Worm (Caenorhabditis elegans) whole organism, young adult: ENCODE measurements around the gene srab-18.

Source experiments
- B0336.3 ChIP-seq: fragments of 200-800 bp; sonication (Bioruptor generic); IDR thresholded peaks from 2 replicates; pipeline ENCODE4 v1.3.6; 2022; ENCODE audit warnings: missing genetic modification characterization, missing compliant biosample characterization
- F22D6.2 ChIP-seq: sonication (generic microtip); optimal IDR thresholded peaks from 2 replicates; lab custom pipeline; 2016; ENCODE audit warnings: mild to moderate bottlenecking, missing genetic modification characterization, missing compliant biosample characterization
- F33H1.4 ChIP-seq: fragments of 200-800 bp; sonication (Bioruptor generic); IDR thresholded peaks from 2 replicates; pipeline ENCODE4 v1.3.6; 2022; ENCODE audit warnings: missing genetic modification reagents, missing genetic modification characterization, missing compliant biosample characterization
- F49E8.2 ChIP-seq: sonication (generic microtip); optimal IDR thresholded peaks from 3 replicates; lab custom pipeline; 2017; ENCODE audit warnings: missing genetic modification characterization, mild to moderate bottlenecking, missing compliant biosample characterization, antibody characterized with exemption, moderate library complexity; ENCODE audit not compliant: insufficient read depth
- F52B5.7 ChIP-seq: sonication (generic microtip); optimal IDR thresholded peaks from 2 replicates; lab custom pipeline; 2016; ENCODE audit warnings: mild to moderate bottlenecking, missing genetic modification characterization, missing compliant biosample characterization
- K11D2.4 ChIP-seq: fragments of 200-800 bp; sonication (Bioruptor generic); IDR thresholded peaks from 2 replicates; pipeline ENCODE4 v1.3.6; 2022; ENCODE audit warnings: missing genetic modification reagents, missing genetic modification characterization, missing compliant biosample characterization
- T07F8.4 ChIP-seq: sonication (generic microtip); optimal IDR thresholded peaks from 2 replicates; lab custom pipeline; 2016; ENCODE audit warnings: mild to moderate bottlenecking, missing genetic modification characterization, moderate library complexity, missing compliant biosample characterization
- T26A5.8 ChIP-seq: sonication (generic microtip); optimal IDR thresholded peaks from 2 replicates; lab custom pipeline; 2016; ENCODE audit warnings: missing genetic modification characterization, missing compliant biosample characterization
- aptf-2 ChIP-seq: fragments of 200-800 bp; sonication (Bioruptor generic); conservative IDR thresholded peaks from 2 replicates; pipeline ENCODE4 v1.3.6; 2022; ENCODE audit warnings: missing genetic modification reagents, missing genetic modification characterization, missing compliant biosample characterization
- athp-1 ChIP-seq: sonication (generic microtip); optimal IDR thresholded peaks from 2 replicates; lab custom pipeline; 2017; ENCODE audit warnings: mild to moderate bottlenecking, missing genetic modification characterization, missing compliant biosample characterization
- attf-5 ChIP-seq: fragments of 200-800 bp; sonication (Bioruptor generic); optimal IDR thresholded peaks from 2 replicates; lab custom pipeline; 2018; ENCODE audit warnings: mild to moderate bottlenecking, missing genetic modification characterization, missing compliant biosample characterization
- attf-6 ChIP-seq: fragments of 200-800 bp; sonication (Bioruptor generic); IDR thresholded peaks from 2 replicates; pipeline ENCODE4 v1.3.6; 2022; ENCODE audit warnings: missing genetic modification reagents, missing genetic modification characterization, missing compliant biosample characterization
- bed-1 ChIP-seq: fragments of 200-800 bp; sonication (Bioruptor generic); IDR thresholded peaks from 2 replicates; pipeline ENCODE4 v1.3.6; 2022; ENCODE audit warnings: missing genetic modification reagents, missing genetic modification characterization, missing compliant biosample characterization
- cebp-1 ChIP-seq, 2 experiments: fragments of 200-800 bp in 1 of 2; sonication (Bioruptor generic) in 1 of 2; sonication (generic microtip) in 1 of 2; IDR thresholded peaks in 1 of 2; optimal IDR thresholded peaks in 1 of 2; 2 replicates each; pipeline versions ENCODE4 v1.3.6 to Lab custom; 2017 to 2022; ENCODE audit warnings: missing compliant biosample characterization in 2 of 2, missing genetic modification characterization in 2 of 2, mild to moderate bottlenecking in 1 of 2, missing genetic modification reagents in 1 of 2, moderate library complexity in 1 of 2
- cebp-2 ChIP-seq: fragments of 200-800 bp; sonication (Bioruptor generic); IDR thresholded peaks from 2 replicates; pipeline ENCODE4 v1.3.6; 2022; ENCODE audit warnings: missing genetic modification characterization, missing compliant biosample characterization
- ceh-79 ChIP-seq: sonication (generic microtip); optimal IDR thresholded peaks from 2 replicates; lab custom pipeline; 2017; ENCODE audit warnings: mild to moderate bottlenecking, missing genetic modification characterization, missing compliant biosample characterization
- efl-1 ChIP-seq: fragments of 150-350 bp; optimal IDR thresholded peaks from 2 replicates; lab custom pipeline; 2014; ENCODE audit warnings: missing biosample characterization, missing genetic modification reagents, missing genetic modification characterization
- egl-18 ChIP-seq: fragments of 200-800 bp; sonication (Bioruptor generic); IDR thresholded peaks from 2 replicates; pipeline ENCODE4 v1.3.6; 2022; ENCODE audit warnings: missing genetic modification reagents, missing genetic modification characterization, missing compliant biosample characterization
- ets-4 ChIP-seq: fragments of 200-800 bp; sonication (Bioruptor generic); optimal IDR thresholded peaks from 2 replicates; lab custom pipeline; 2018; ENCODE audit warnings: mild to moderate bottlenecking, missing genetic modification characterization, missing compliant biosample characterization
- him-1 ChIP-seq: sonication (generic microtip); optimal IDR thresholded peaks from 2 replicates; lab custom pipeline; 2016; ENCODE audit warnings: missing genotype, missing genetic modification reagents, missing genetic modification characterization, missing compliant biosample characterization
- hmg-1.2 ChIP-seq: fragments of 200-800 bp; sonication (Bioruptor generic); IDR thresholded peaks from 2 replicates; pipeline ENCODE4 v1.3.6; 2022; ENCODE audit warnings: missing genetic modification reagents, missing genetic modification characterization, missing compliant biosample characterization
- lag-1 ChIP-seq: fragments of 200-800 bp; sonication (Bioruptor generic); IDR thresholded peaks from 2 replicates; pipeline ENCODE4 v1.3.6; 2022; ENCODE audit warnings: missing genetic modification reagents, missing genetic modification characterization, missing compliant biosample characterization
- let-607 ChIP-seq, 2 experiments: fragments of 200-800 bp in 1 of 2; sonication (Bioruptor generic) in 1 of 2; sonication (generic microtip) in 1 of 2; optimal IDR thresholded peaks; 2 replicates each; lab custom pipeline; 2016 to 2018; ENCODE audit warnings: mild to moderate bottlenecking in 2 of 2, missing compliant biosample characterization in 2 of 2, missing genetic modification characterization in 2 of 2, moderate library complexity in 2 of 2, missing genotype in 1 of 2
- lin-35 ChIP-seq, 3 experiments: fragments of 150-350 bp in 2 of 3; sonication (generic microtip) in 1 of 3; optimal IDR thresholded peaks; 2 replicates each; lab custom pipeline; 2014 to 2018; ENCODE audit warnings: missing biosample characterization in 3 of 3, missing genetic modification characterization in 3 of 3, missing genetic modification reagents in 3 of 3
- madf-3 ChIP-seq: fragments of 200-800 bp; sonication (Bioruptor generic); IDR thresholded peaks from 2 replicates; pipeline ENCODE4 v1.3.6; 2022; ENCODE audit warnings: missing genetic modification reagents, missing genetic modification characterization, missing compliant biosample characterization
- madf-6 ChIP-seq: fragments of 200-800 bp; sonication (Bioruptor generic); IDR thresholded peaks from 2 replicates; pipeline ENCODE4 v1.3.6; 2022; ENCODE audit warnings: missing genetic modification reagents, missing genetic modification characterization, missing compliant biosample characterization
- mcd-1 ChIP-seq: fragments of 200-800 bp; sonication (Bioruptor generic); IDR thresholded peaks from 2 replicates; pipeline ENCODE4 v1.3.6; 2022; ENCODE audit warnings: missing genetic modification reagents, missing genetic modification characterization, missing compliant biosample characterization
- nfyb-1 ChIP-seq: fragments of 200-800 bp; sonication (Bioruptor generic); IDR thresholded peaks from 2 replicates; pipeline ENCODE4 v1.3.6; 2022; ENCODE audit warnings: missing genetic modification reagents, missing genetic modification characterization, missing compliant biosample characterization
- nhr-80 ChIP-seq: sonication (generic microtip); optimal IDR thresholded peaks from 2 replicates; lab custom pipeline; 2016; ENCODE audit warnings: missing genetic modification characterization, missing compliant biosample characterization
- nhr-90 ChIP-seq: sonication (generic microtip); optimal IDR thresholded peaks from 2 replicates; lab custom pipeline; 2016; ENCODE audit warnings: missing genotype, mild to moderate bottlenecking, missing genetic modification characterization, missing compliant biosample characterization
- rcor-1 ChIP-seq: fragments of 200-800 bp; sonication (Bioruptor generic); IDR thresholded peaks from 2 replicates; pipeline ENCODE4 v1.3.6; 2022; ENCODE audit warnings: missing genetic modification reagents, missing genetic modification characterization, missing compliant biosample characterization
- rpc-1 ChIP-seq, 2 experiments: fragments of 150-350 bp in 1 of 2; sonication (generic microtip) in 1 of 2; optimal IDR thresholded peaks; 2 replicates each; lab custom pipeline; 2014 to 2018; ENCODE audit warnings: missing biosample characterization in 1 of 2, missing genetic modification characterization in 1 of 2, missing genetic modification reagents in 1 of 2, missing genotype in 1 of 2
- unc-62 ChIP-seq: fragments of 150-350 bp; optimal IDR thresholded peaks from 2 replicates; lab custom pipeline; 2014; ENCODE audit warnings: missing biosample characterization, missing genetic modification reagents, missing genetic modification characterization
- zfh-2 ChIP-seq: fragments of 200-800 bp; sonication (Bioruptor generic); conservative IDR thresholded peaks from 2 replicates; pipeline ENCODE4 v1.3.6; 2022; ENCODE audit warnings: missing genetic modification reagents, missing genetic modification characterization, missing compliant biosample characterization

srab-18 gene

ce11 chrV:9860337-9860736 lies 10.9 kb downstream of the srab-18 start:
- TF ChIP-seq madf-3 (GFP tag; lab: Robert Waterston, UW), result no peak
- TF ChIP-seq lin-35 (GFP tag; optimal IDR thresholded peaks at IDR 0.05; lab: Kevin White, UChicago), result no peak
- no peak for TF ChIP-seq attf-6 (GFP tag; lab: Robert Waterston, UW)
- peak; percentile 92 for TF ChIP-seq nfyb-1

ce11 chrV:9859863-9860262 lies 11.4 kb downstream of the srab-18 start, which contains the start of gene lsy-12:
Gene lsy-12 (minus strand): TSS chrV:9859963.
- TF ChIP-seq egl-18 (no peak), F52B5.7 (tag; lab: Kevin White, UChicago) (no peak), madf-6 (GFP tag; lab: Robert Waterston, UW) (no peak), T26A5.8 (tag; lab: Kevin White, UChicago) (no peak), F22D6.2 (tag; lab: Kevin White, UChicago) (no peak), athp-1 (tag; lab: Kevin White, UChicago) (no peak), ets-4 (GFP tag; lab: Kevin White, UChicago) (no peak), F49E8.2 (tag; lab: Kevin White, UChicago) (no peak), him-1 (tag; lab: Kevin White, UChicago) (no peak), K11D2.4 (no peak), F33H1.4 (GFP tag; lab: Robert Waterston, UW) (no peak), ceh-79 (tag; lab: Kevin White, UChicago) (no peak), rcor-1 (no peak)

- TF ChIP-seq let-607 (tag; optimal IDR thresholded peaks at IDR 0.05; lab: Kevin White, UChicago), result no peak
- no peak for TF ChIP-seq rpc-1 (optimal IDR thresholded peaks at IDR 0.05; lab: Kevin White, UChicago)
- no peak for TF ChIP-seq rpc-1 (tag; optimal IDR thresholded peaks at IDR 0.05; lab: Kevin White, UChicago)
- TF ChIP-seq unc-62 (GFP tag; lab: Kevin White, UChicago), result no peak
- TF ChIP-seq cebp-2 (GFP tag; lab: Robert Waterston, UW), result no peak
These were observed 14.3 kb downstream of the srab-18 start for ce11 chrV:9856978-9857377.

- TF ChIP-seq hmg-1.2 (GFP tag; lab: Robert Waterston, UW) (peak; percentile 76; the same call in 1 of the 2 replicates), cebp-1 (GFP tag; IDR thresholded peaks at IDR 0.05; lab: Robert Waterston, UW) (no peak), cebp-1 (tag; optimal IDR thresholded peaks at IDR 0.05; lab: Kevin White, UChicago) (no peak), aptf-2 (no peak), zfh-2 (GFP tag; lab: Robert Waterston, UW) (0 out of 2 replicates have a peak, but pooled peaks have one; percentile 16), attf-5 (GFP tag; lab: Kevin White, UChicago) (peak; percentile 50), mcd-1 (GFP tag; lab: Robert Waterston, UW) (peak; percentile 64), efl-1 (peak; percentile 9), B0336.3 (GFP tag; lab: Robert Waterston, UW) (no peak), bed-1 (GFP tag; lab: Robert Waterston, UW) (no peak), T07F8.4 (no peak), nhr-90 (tag; lab: Kevin White, UChicago) (no peak), lag-1 (GFP tag; lab: Robert Waterston, UW) (no peak), nhr-80 (peak; percentile 14)
These were observed 15.1 kb downstream of the srab-18 start for ce11 chrV:9855920-9856852.
